Worm (Caenorhabditis elegans) whole organism, L2 larva: ENCODE data around the gene sra-3.

Source experiments
- C34F6.9 ChIP-seq: fragments of 150-350 bp; optimal IDR thresholded peaks from 2 replicates; lab custom pipeline; 2014; ENCODE audit warnings: missing biosample characterization, missing genetic modification characterization
- F13H6.1 ChIP-seq: sonication (generic microtip); optimal IDR thresholded peaks from 2 replicates; lab custom pipeline; 2016; ENCODE audit warnings: missing genetic modification characterization, missing compliant biosample characterization
- R02D3.7 ChIP-seq: fragments of 150-350 bp; optimal IDR thresholded peaks from 2 replicates; lab custom pipeline; 2014; ENCODE audit warnings: missing biosample characterization, missing genetic modification characterization
- Y55F3AM.14 ChIP-seq: fragments of 200-800 bp; sonication (Bioruptor generic); optimal IDR thresholded peaks from 2 replicates; lab custom pipeline; 2018; ENCODE audit warnings: mild to moderate bottlenecking, missing genetic modification characterization, missing compliant biosample characterization
- alr-1 ChIP-seq: fragments of 150-350 bp; optimal IDR thresholded peaks from 2 replicates; lab custom pipeline; 2014; ENCODE audit warnings: missing biosample characterization, missing genetic modification characterization
- aly-2 ChIP-seq: fragments of 150-350 bp; optimal IDR thresholded peaks from 2 replicates; lab custom pipeline; 2014; ENCODE audit warnings: missing biosample characterization, missing genetic modification characterization
- blmp-1 ChIP-seq: sonication (generic microtip); optimal IDR thresholded peaks from 2 replicates; lab custom pipeline; 2017; ENCODE audit warnings: missing genetic modification characterization, mild to moderate bottlenecking, missing compliant biosample characterization, antibody characterized with exemption, moderate library complexity; ENCODE audit not compliant: insufficient read depth
- ceh-16 ChIP-seq: fragments of 150-350 bp; optimal IDR thresholded peaks from 2 replicates; lab custom pipeline; 2014; ENCODE audit warnings: missing biosample characterization, missing genetic modification characterization
- ceh-82 ChIP-seq: fragments of 150-350 bp; optimal IDR thresholded peaks from 2 replicates; lab custom pipeline; 2014; ENCODE audit warnings: missing biosample characterization, missing genetic modification characterization
- crh-2 ChIP-seq: sonication (generic microtip); optimal IDR thresholded peaks from 2 replicates; lab custom pipeline; 2017; ENCODE audit warnings: missing biosample characterization, missing genetic modification characterization
- dmd-4 ChIP-seq: sonication (generic microtip); optimal IDR thresholded peaks from 2 replicates; lab custom pipeline; 2017; ENCODE audit warnings: missing biosample characterization, missing genetic modification characterization
- egl-27 ChIP-seq: sonication (generic microtip); optimal IDR thresholded peaks from 3 replicates; lab custom pipeline; 2017; ENCODE audit warnings: missing biosample characterization, missing genetic modification reagents, missing genetic modification characterization
- elt-1 ChIP-seq: fragments of 150-350 bp; optimal IDR thresholded peaks from 2 replicates; lab custom pipeline; 2014; ENCODE audit warnings: missing biosample characterization, missing genetic modification characterization
- elt-3 ChIP-seq: sonication (generic microtip); optimal IDR thresholded peaks from 2 replicates; lab custom pipeline; 2017; ENCODE audit warnings: missing biosample characterization, missing genetic modification characterization
- fos-1 ChIP-seq: fragments of 150-350 bp; optimal IDR thresholded peaks from 2 replicates; lab custom pipeline; 2014; ENCODE audit warnings: missing biosample characterization, missing genetic modification characterization
- gmeb-1 ChIP-seq: fragments of 150-350 bp; optimal IDR thresholded peaks from 2 replicates; lab custom pipeline; 2014; ENCODE audit warnings: missing biosample characterization, missing genetic modification characterization
- lin-11 ChIP-seq: fragments of 150-350 bp; sonication (generic microtip); optimal IDR thresholded peaks from 2 replicates; lab custom pipeline; 2014; ENCODE audit warnings: missing biosample characterization, missing genetic modification characterization, inconsistent platforms, mixed read lengths
- lsy-2 ChIP-seq, 2 experiments: fragments of 150-350 bp in 1 of 2; sonication (generic microtip) in 1 of 2; optimal IDR thresholded peaks; 2 replicates each; lab custom pipeline; 2014 to 2017; ENCODE audit warnings: missing biosample characterization in 2 of 2, missing genetic modification characterization in 2 of 2
- mdl-1 ChIP-seq, 2 experiments: fragments of 150-350 bp in 1 of 2; sonication (generic microtip) in 1 of 2; optimal IDR thresholded peaks; 2 replicates each; lab custom pipeline; 2017; ENCODE audit warnings: missing biosample characterization in 2 of 2, missing genetic modification characterization in 2 of 2
- nhr-10 ChIP-seq: sonication (generic microtip); optimal IDR thresholded peaks from 2 replicates; lab custom pipeline; 2017; ENCODE audit warnings: missing biosample characterization, missing genetic modification characterization
- nhr-11 ChIP-seq: fragments of 150-350 bp; optimal IDR thresholded peaks from 2 replicates; lab custom pipeline; 2014; ENCODE audit warnings: missing biosample characterization, missing genetic modification characterization
- nhr-12 ChIP-seq: fragments of 150-350 bp; optimal IDR thresholded peaks from 2 replicates; lab custom pipeline; 2014; ENCODE audit warnings: missing biosample characterization, missing genetic modification characterization
- nhr-129 ChIP-seq: fragments of 150-350 bp; optimal IDR thresholded peaks from 2 replicates; lab custom pipeline; 2014; ENCODE audit warnings: missing biosample characterization, missing genetic modification characterization
- nhr-237 ChIP-seq: fragments of 150-350 bp; optimal IDR thresholded peaks from 2 replicates; lab custom pipeline; 2014; ENCODE audit warnings: missing biosample characterization, missing genetic modification characterization
- nhr-25 ChIP-seq: fragments of 150-350 bp; sonication (generic microtip); optimal IDR thresholded peaks from 3 replicates; lab custom pipeline; 2014; ENCODE audit warnings: missing biosample characterization, missing genetic modification characterization
- nhr-6 ChIP-seq: fragments of 150-350 bp; optimal IDR thresholded peaks from 2 replicates; lab custom pipeline; 2014; ENCODE audit warnings: missing biosample characterization, missing genetic modification characterization
- peb-1 ChIP-seq: fragments of 150-350 bp; optimal IDR thresholded peaks from 2 replicates; lab custom pipeline; 2014; ENCODE audit warnings: missing biosample characterization, missing genetic modification characterization
- sem-4 ChIP-seq: fragments of 150-350 bp; optimal IDR thresholded peaks from 2 replicates; lab custom pipeline; 2014; ENCODE audit warnings: missing biosample characterization, missing genetic modification reagents, missing genetic modification characterization
- sma-3 ChIP-seq: sonication (generic microtip); optimal IDR thresholded peaks from 2 replicates; lab custom pipeline; 2016; ENCODE audit warnings: missing genetic modification reagents, missing genetic modification characterization, missing compliant biosample characterization
- sma-9 ChIP-seq, 2 experiments: fragments of 150-350 bp in 1 of 2; sonication (generic microtip) in 1 of 2; optimal IDR thresholded peaks; 2 replicates each; lab custom pipeline; 2014 to 2016; ENCODE audit warnings: missing genetic modification characterization in 2 of 2, mild to moderate bottlenecking in 1 of 2, missing biosample characterization in 1 of 2, missing compliant biosample characterization in 1 of 2, missing genetic modification reagents in 1 of 2, moderate library complexity in 1 of 2
- snpc-4 ChIP-seq: fragments of 150-350 bp; optimal IDR thresholded peaks from 2 replicates; lab custom pipeline; 2014; ENCODE audit warnings: missing biosample characterization, missing genetic modification characterization
- unc-55 ChIP-seq: fragments of 150-350 bp; sonication (generic microtip); optimal IDR thresholded peaks from 3 replicates; lab custom pipeline; 2014; ENCODE audit warnings: missing biosample characterization, missing genetic modification reagents, missing genetic modification characterization
- unc-62 ChIP-seq: fragments of 150-350 bp; optimal IDR thresholded peaks from 2 replicates; lab custom pipeline; 2014; ENCODE audit warnings: missing biosample characterization, missing genetic modification reagents, missing genetic modification characterization
- zag-1 ChIP-seq: fragments of 150-350 bp; optimal IDR thresholded peaks from 2 replicates; lab custom pipeline; 2014; ENCODE audit warnings: missing biosample characterization, missing genetic modification characterization
- ztf-1 ChIP-seq: fragments of 200-800 bp; sonication (Bioruptor generic); conservative IDR thresholded peaks from 2 replicates; pipeline ENCODE4 v1.3.6; 2022; ENCODE audit warnings: missing genetic modification characterization, missing compliant biosample characterization
- ztf-11 ChIP-seq: sonication (generic microtip); optimal IDR thresholded peaks from 2 replicates; lab custom pipeline; 2017; ENCODE audit warnings: missing biosample characterization, missing genetic modification characterization
- ztf-4 ChIP-seq: fragments of 150-350 bp; optimal IDR thresholded peaks from 2 replicates; lab custom pipeline; 2014; ENCODE audit warnings: missing biosample characterization, missing genetic modification characterization

sra-3 gene

ce11 chrII:9493242-9494058 is 47.2 kb downstream of the sra-3 start:
- no peak for TF ChIP-seq F13H6.1
- TF ChIP-seq mdl-1 (tag; optimal IDR thresholded peaks at IDR 0.05; lab: Kevin White, UChicago): no peak
- TF ChIP-seq sem-4: no peak
- no peak for TF ChIP-seq aly-2 (tag; lab: Kevin White, UChicago)
- no peak for TF ChIP-seq dmd-4 (tag; lab: Kevin White, UChicago)
- no peak for TF ChIP-seq nhr-11
- TF ChIP-seq elt-3 (tag; lab: Kevin White, UChicago): no peak
- no peak for TF ChIP-seq R02D3.7 (tag; lab: Kevin White, UChicago)
- peak; percentile 30 for TF ChIP-seq sma-3
- no peak for TF ChIP-seq C34F6.9 (tag; lab: Kevin White, UChicago)
- TF ChIP-seq gmeb-1 (tag; lab: Kevin White, UChicago): no peak
- no peak for TF ChIP-seq Y55F3AM.14 (GFP tag; lab: Kevin White, UChicago)
- no peak for TF ChIP-seq blmp-1
- TF ChIP-seq unc-62 (GFP tag; lab: Kevin White, UChicago): no peak
- TF ChIP-seq nhr-25 (tag; lab: Kevin White, UChicago): peak; percentile 49
- no peak for TF ChIP-seq nhr-12
- TF ChIP-seq sma-9 (GFP tag; optimal IDR thresholded peaks at IDR 0.05; lab: Kevin White, UChicago): peak; percentile 61
- no peak for TF ChIP-seq sma-9 (tag; optimal IDR thresholded peaks at IDR 0.05; lab: Kevin White, UChicago)
- peak; percentile 21 for TF ChIP-seq crh-2 (tag; lab: Kevin White, UChicago)
- TF ChIP-seq nhr-10: no peak
- TF ChIP-seq egl-27 (tag; lab: Kevin White, UChicago): peak; percentile 10
- TF ChIP-seq nhr-129 (tag; lab: Kevin White, UChicago): peak; percentile 10
- no peak for TF ChIP-seq alr-1 (tag; lab: Kevin White, UChicago)
- TF ChIP-seq unc-55 (GFP tag; lab: Kevin White, UChicago): no peak
- no peak for TF ChIP-seq lin-11 (tag; lab: Kevin White, UChicago)
- TF ChIP-seq peb-1: no peak
- no peak for TF ChIP-seq fos-1 (tag; lab: Kevin White, UChicago)
- TF ChIP-seq ztf-1 (GFP tag; lab: Robert Waterston, UW): no peak
- no peak for TF ChIP-seq nhr-237 (tag; lab: Kevin White, UChicago)
- no peak for TF ChIP-seq zag-1 (tag; lab: Kevin White, UChicago)

ce11 chrII:9491045-9491444 is 49.6 kb downstream of the sra-3 start:
- TF ChIP-seq ztf-4 (tag; lab: Kevin White, UChicago) (no peak), ztf-11 (tag; lab: Kevin White, UChicago) (no peak), C34F6.9 (tag; lab: Kevin White, UChicago) (no peak), ztf-1 (GFP tag; lab: Robert Waterston, UW) (no peak), elt-1 (tag; lab: Kevin White, UChicago) (no peak), Y55F3AM.14 (GFP tag; lab: Kevin White, UChicago) (no peak), R02D3.7 (tag; lab: Kevin White, UChicago) (no peak), unc-62 (GFP tag; lab: Kevin White, UChicago) (no peak), ceh-16 (tag; lab: Kevin White, UChicago) (no peak), zag-1 (tag; lab: Kevin White, UChicago) (no peak), gmeb-1 (tag; lab: Kevin White, UChicago) (no peak), sem-4 (no peak), fos-1 (tag; lab: Kevin White, UChicago) (no peak), lin-11 (tag; lab: Kevin White, UChicago) (no peak), ceh-82 (no peak), snpc-4 (tag; lab: Kevin White, UChicago) (no peak)

- no peak for TF ChIP-seq lin-11 (tag; lab: Kevin White, UChicago)
- TF ChIP-seq nhr-25 (tag; lab: Kevin White, UChicago): peak; percentile 8
- TF ChIP-seq lsy-2 (tag; optimal IDR thresholded peaks at IDR 0.05; lab: Kevin White, UChicago): peak in 1 of 2 experiments; percentile 14
- peak; percentile 55 for TF ChIP-seq sma-9 (GFP tag; optimal IDR thresholded peaks at IDR 0.05; lab: Kevin White, UChicago)
- TF ChIP-seq sma-9 (tag; optimal IDR thresholded peaks at IDR 0.05; lab: Kevin White, UChicago): no peak
- TF ChIP-seq nhr-6: no peak
Measured at ce11 chrII:9490589-9490988, 50.0 kb downstream of the sra-3 start.
